Worm (Caenorhabditis elegans): Measurements from ENCODE around the gene R05F9.9.

The R05F9.9 gene

DNA sequence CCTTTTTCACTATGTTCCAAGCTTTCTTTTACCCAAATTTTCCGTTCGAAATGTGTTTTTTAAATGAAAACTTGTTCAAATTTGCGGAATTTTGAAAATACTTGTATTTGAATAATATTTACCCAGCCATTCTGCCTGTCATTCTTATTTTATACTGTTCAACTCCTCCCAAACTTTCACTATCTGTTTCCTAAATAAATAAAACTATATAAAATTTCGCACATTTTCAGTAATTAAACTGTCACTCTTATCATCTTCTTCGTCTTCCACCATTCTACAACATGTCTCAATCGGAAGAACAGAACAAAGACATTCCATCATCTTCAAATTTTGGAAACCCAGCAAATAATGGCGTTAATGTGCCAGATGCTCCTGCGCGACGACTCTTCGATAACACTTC is 2.9 kb upstream of the R05F9.9 start, which contains the start of gene btbd-10:
TSS of gene btbd-10 (plus strand) at position 231 of the 400 bp plus-strand sequence.
- TF ChIP-seq sox-4 (tag; optimal IDR thresholded peaks at IDR 0.05) (no peak), snu-23 (GFP tag; optimal IDR thresholded peaks at IDR 0.05) (no peak), ces-1 (GFP tag; optimal IDR thresholded peaks at IDR 0.05) (no peak), ztf-4 (tag; optimal IDR thresholded peaks at IDR 0.05) (no peak), unc-130 (tag; optimal IDR thresholded peaks at IDR 0.05) (no peak), egl-13 (tag; optimal IDR thresholded peaks at IDR 0.05) (no peak), fos-1 (tag; optimal IDR thresholded peaks at IDR 0.05) (no peak)

DNA sequence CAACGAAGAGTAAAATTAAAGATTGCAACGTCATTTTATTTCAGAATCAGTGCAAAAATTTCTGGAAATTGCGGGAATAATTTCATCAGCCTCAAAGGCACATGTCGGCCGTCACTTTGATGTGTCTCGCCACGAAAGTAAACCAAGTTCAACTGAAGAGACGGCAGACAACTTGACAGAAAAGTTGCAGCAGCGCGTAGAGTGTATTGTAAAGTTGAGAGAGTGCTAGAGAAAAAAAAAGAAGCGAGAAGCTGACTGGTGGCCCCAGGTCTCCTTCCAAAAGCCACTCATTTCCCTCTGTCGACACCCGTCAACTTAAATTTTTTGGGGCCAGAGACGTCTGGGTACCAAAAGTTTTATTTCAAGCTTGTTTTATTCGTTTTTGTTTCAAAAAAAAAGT is 2.4 kb upstream of the R05F9.9 start:
- TF ChIP-seq unc-98 (GFP tag; IDR thresholded peaks at IDR 0.05), result no peak
- peak; percentile 87 for TF ChIP-seq rnt-1 (tag; optimal IDR thresholded peaks at IDR 0.05)
- peak; percentile 39 for TF ChIP-seq snpc-4 (tag; optimal IDR thresholded peaks at IDR 0.05)
- TF ChIP-seq nhr-19 (GFP tag; conservative IDR thresholded peaks at IDR 0.05), result peak; percentile 61
- no peak for TF ChIP-seq vab-15 (tag; optimal IDR thresholded peaks at IDR 0.05)
- TF ChIP-seq lsy-2 (tag; optimal IDR thresholded peaks at IDR 0.05), result peak; percentile 71 to 86
- no peak for TF ChIP-seq nhr-12 (tag; optimal IDR thresholded peaks at IDR 0.05)
- peak; percentile 65 for TF ChIP-seq fkh-8 (tag; optimal IDR thresholded peaks at IDR 0.05)
- peak; percentile 4 for TF ChIP-seq egl-13 (tag; optimal IDR thresholded peaks at IDR 0.05)
- TF ChIP-seq ceh-82 (tag; optimal IDR thresholded peaks at IDR 0.05), result peak; percentile 30 to 61 (median 42)
- TF ChIP-seq isw-1 (GFP tag; IDR thresholded peaks at IDR 0.05), result peak; percentile 72
- TF ChIP-seq ets-5 (GFP tag; IDR thresholded peaks at IDR 0.05), result no peak
- TF ChIP-seq nhr-71 (tag; optimal IDR thresholded peaks at IDR 0.05), result peak; percentile 80
- peak; percentile 77 to 81 for TF ChIP-seq lin-35 (GFP tag; optimal IDR thresholded peaks at IDR 0.05)
- TF ChIP-seq egl-27 (tag; optimal IDR thresholded peaks at IDR 0.05), result no peak
- peak; percentile 32 for TF ChIP-seq ztf-4 (tag; optimal IDR thresholded peaks at IDR 0.05)
- TF ChIP-seq efl-3 (GFP tag; optimal IDR thresholded peaks at IDR 0.05), result no peak
- TF ChIP-seq blmp-1 (tag; optimal IDR thresholded peaks at IDR 0.05), result peak; percentile 48
- peak; percentile 23 for TF ChIP-seq elt-2 (tag; optimal IDR thresholded peaks at IDR 0.05)
- TF ChIP-seq ceh-88 (GFP tag; IDR thresholded peaks at IDR 0.05), result no peak
- TF ChIP-seq fkh-10 (GFP tag; optimal IDR thresholded peaks at IDR 0.05), result peak; percentile 23
- TF ChIP-seq nhr-237 (tag; optimal IDR thresholded peaks at IDR 0.05), result no peak
- TF ChIP-seq nhr-90 (tag; optimal IDR thresholded peaks at IDR 0.05; ENCODE audit: poor library complexity), result no peak
- TF ChIP-seq sup-37 (GFP tag; optimal IDR thresholded peaks at IDR 0.05), result no peak
- no peak for TF ChIP-seq unc-30 (tag; optimal IDR thresholded peaks at IDR 0.05)
- TF ChIP-seq sptf-1 (tag; optimal IDR thresholded peaks at IDR 0.05), result no peak
- no peak for TF ChIP-seq pqm-1 (tag; optimal IDR thresholded peaks at IDR 0.05)
- TF ChIP-seq dsc-1 (tag; optimal IDR thresholded peaks at IDR 0.05), result peak; percentile 56
- peak; percentile 67 for TF ChIP-seq tbx-2 (tag; optimal IDR thresholded peaks at IDR 0.05)
- TF ChIP-seq lin-13 (GFP tag; optimal IDR thresholded peaks at IDR 0.05), result peak; percentile 34
- TF ChIP-seq nhr-20 (tag; optimal IDR thresholded peaks at IDR 0.05), result peak; percentile 80
- peak; percentile 51 for TF ChIP-seq C16A3.4 (tag; optimal IDR thresholded peaks at IDR 0.05)
- TF ChIP-seq mab-9 (GFP tag; IDR thresholded peaks at IDR 0.05), result no peak
- TF ChIP-seq zip-4 (GFP tag; optimal IDR thresholded peaks at IDR 0.05), result no peak
- no peak for TF ChIP-seq sox-4 (tag; optimal IDR thresholded peaks at IDR 0.05)
- TF ChIP-seq mef-2 (tag; optimal IDR thresholded peaks at IDR 0.05), result no peak
- TF ChIP-seq lin-15B (tag; optimal IDR thresholded peaks at IDR 0.05), result peak; percentile 34
- TF ChIP-seq tlp-1 (tag; optimal IDR thresholded peaks at IDR 0.05), result no peak
- no peak for TF ChIP-seq nhr-76 (tag; optimal IDR thresholded peaks at IDR 0.05)
- no peak for TF ChIP-seq pax-3 (tag; optimal IDR thresholded peaks at IDR 0.05)
- peak; percentile 38 to 74 (median 70) for TF ChIP-seq dpl-1 (GFP tag; optimal IDR thresholded peaks at IDR 0.05)
- TF ChIP-seq mdl-1 (tag; optimal IDR thresholded peaks at IDR 0.05), result peak in 1 of 2 experiments; percentile 77
- TF ChIP-seq xbp-1 (tag; optimal IDR thresholded peaks at IDR 0.05), result peak; percentile 65
- TF ChIP-seq nhr-11 (tag; optimal IDR thresholded peaks at IDR 0.05), result no peak
- no peak for TF ChIP-seq ama-1 (optimal IDR thresholded peaks at IDR 0.05)
- TF ChIP-seq nhr-77 (tag; optimal IDR thresholded peaks at IDR 0.05), result peak; percentile 31
- peak; percentile 80 to 89 for TF ChIP-seq efl-1 (optimal IDR thresholded peaks at IDR 0.05)
- peak; percentile 66 to 95 for TF ChIP-seq efl-1 (GFP tag; optimal IDR thresholded peaks at IDR 0.05 in 1 of 2)
- TF ChIP-seq unc-130 (tag; optimal IDR thresholded peaks at IDR 0.05), result no peak
- peak; percentile 77 for TF ChIP-seq snu-23 (GFP tag; optimal IDR thresholded peaks at IDR 0.05)

Data from whole organism, L1 larva.